Worm (Caenorhabditis elegans): ENCODE data around the gene Y62H9A.10.

DNA sequence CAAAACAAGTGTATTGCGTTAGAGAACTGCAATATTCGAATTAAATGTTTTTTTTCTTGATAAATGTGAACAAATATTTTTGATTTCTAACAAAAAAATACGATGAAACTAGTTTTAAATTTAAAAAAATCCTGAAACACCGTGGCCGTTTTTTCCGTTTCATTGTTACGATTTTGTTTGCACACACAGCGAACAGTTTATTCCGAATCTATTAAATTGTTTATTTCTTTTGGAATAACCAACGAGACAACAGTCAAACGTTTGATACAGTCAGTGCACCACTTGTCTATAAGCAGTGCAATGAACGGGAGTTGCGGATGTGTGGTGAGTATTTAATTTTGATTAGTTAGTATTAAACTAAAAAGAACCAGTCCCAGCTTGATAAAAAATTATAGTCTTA lies 14.1 kb upstream of the Y62H9A.10 start, which contains the start of gene Y62H9A.13:
- TF ChIP-seq pha-4 (tag; optimal IDR thresholded peaks at IDR 0.05) (no peak), unc-62 (GFP tag; optimal IDR thresholded peaks at IDR 0.05) (no peak), bed-3 (GFP tag; optimal IDR thresholded peaks at IDR 0.05) (no peak), lin-13 (tag; optimal IDR thresholded peaks at IDR 0.05) (no peak), elt-3 (tag; optimal IDR thresholded peaks at IDR 0.05) (no peak), snpc-4 (tag; optimal IDR thresholded peaks at IDR 0.05) (no peak), unc-120 (tag; optimal IDR thresholded peaks at IDR 0.05; ENCODE audit: poor library complexity, severe bottlenecking) (no peak)
